Worm (Caenorhabditis elegans): ENCODE data around the gene lpr-6.

DNA sequence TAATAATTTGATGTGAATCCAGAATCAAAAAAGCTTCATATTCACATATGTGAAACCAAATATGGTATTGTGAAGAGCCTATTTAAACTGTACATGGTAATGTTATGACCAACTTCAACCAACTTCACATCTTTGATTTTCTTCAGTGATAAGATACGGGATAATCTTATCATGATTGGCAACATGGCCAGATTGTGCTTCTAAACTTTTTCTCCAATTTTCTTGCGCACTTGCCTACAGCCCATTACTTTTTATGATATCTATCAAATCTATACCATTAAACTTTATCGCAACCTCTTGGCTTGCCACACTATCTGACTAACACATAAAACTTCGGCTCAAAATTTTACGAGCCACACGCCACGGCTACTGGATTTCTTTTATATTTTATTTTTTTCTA is 27.4 kb upstream of the lpr-6 start:
- TF ChIP-seq Y116A8C.19 (tag; optimal IDR thresholded peaks at IDR 0.05; ENCODE audit: borderline replicate concordance) = no peak
- TF ChIP-seq zag-1 (tag; optimal IDR thresholded peaks at IDR 0.05) = no peak
- no peak for TF ChIP-seq sox-4 (tag; optimal IDR thresholded peaks at IDR 0.05)
- no peak for TF ChIP-seq tbx-2 (tag; optimal IDR thresholded peaks at IDR 0.05)
- no peak for TF ChIP-seq nhr-237 (tag; optimal IDR thresholded peaks at IDR 0.05)
- TF ChIP-seq lsy-2 (tag; optimal IDR thresholded peaks at IDR 0.05) = no peak
- no peak for TF ChIP-seq nhr-28 (tag; optimal IDR thresholded peaks at IDR 0.05)
- TF ChIP-seq ztf-11 (tag; optimal IDR thresholded peaks at IDR 0.05) = no peak
- TF ChIP-seq C16A3.4 (tag; optimal IDR thresholded peaks at IDR 0.05) = no peak
- no peak for TF ChIP-seq mdl-1 (tag; optimal IDR thresholded peaks at IDR 0.05)
- no peak for TF ChIP-seq pqm-1 (tag; optimal IDR thresholded peaks at IDR 0.05)
